Fruit fly (Drosophila melanogaster): ENCODE measurements around the gene CG6254.

The CG6254 gene

DNA sequence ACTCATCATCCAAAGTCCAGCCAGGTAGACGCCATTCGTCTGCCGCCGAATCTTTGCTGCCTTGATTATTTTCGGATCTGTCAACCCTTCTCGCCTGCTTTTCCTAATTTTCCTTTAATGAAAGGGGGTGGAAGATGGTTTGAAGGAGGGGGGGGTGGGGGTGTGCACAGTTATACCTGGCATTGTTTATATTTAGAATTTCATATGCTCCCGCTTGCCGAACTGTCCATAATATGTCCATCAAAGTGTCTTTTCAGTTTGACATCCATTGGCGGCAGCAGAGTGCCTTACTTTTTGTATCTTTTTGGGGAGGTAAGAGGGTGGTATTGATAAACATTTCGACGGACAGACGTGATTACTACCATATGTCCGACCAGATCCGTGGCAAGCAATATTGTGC is 23.3 kb downstream of the CG6254 start:
- TF ChIP-seq Myc (optimal IDR thresholded peaks at IDR 0.05) (no peak), psq (optimal IDR thresholded peaks at IDR 0.05) (no peak), ttk (optimal IDR thresholded peaks at IDR 0.05) (no peak), Sin3A (optimal IDR thresholded peaks at IDR 0.05) (no peak), insv (optimal IDR thresholded peaks at IDR 0.05) (no peak), h (optimal IDR thresholded peaks at IDR 0.05) (no peak)

DNA sequence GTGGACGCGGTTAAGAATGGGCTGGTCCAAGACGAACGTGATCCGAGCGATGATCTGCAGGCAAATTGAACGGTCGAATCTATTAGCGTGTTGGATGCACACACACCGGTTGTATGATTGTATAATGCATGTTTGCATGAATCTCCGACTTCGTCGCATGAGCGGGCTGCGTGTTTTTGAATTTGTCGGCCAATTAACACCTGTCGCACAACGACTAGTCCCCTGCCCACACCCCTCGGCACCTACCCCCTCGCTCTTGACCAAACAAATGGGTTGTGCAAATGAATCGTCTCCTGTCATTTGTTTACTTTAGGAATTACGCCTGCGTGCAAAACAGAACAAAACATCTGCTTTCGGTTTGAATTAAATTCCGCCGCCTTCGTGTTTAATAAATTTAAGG is 26.1 kb downstream of the CG6254 start:
- no peak for TF ChIP-seq Myc (optimal IDR thresholded peaks at IDR 0.05)
- TF ChIP-seq psq (optimal IDR thresholded peaks at IDR 0.05), result no peak
- no peak for TF ChIP-seq insv (optimal IDR thresholded peaks at IDR 0.05)
- TF ChIP-seq ttk (optimal IDR thresholded peaks at IDR 0.05), result no peak
- no peak for TF ChIP-seq Sin3A (optimal IDR thresholded peaks at IDR 0.05)
- no peak for TF ChIP-seq h (optimal IDR thresholded peaks at IDR 0.05)

- no peak for TF ChIP-seq Sin3A (optimal IDR thresholded peaks at IDR 0.05)
- TF ChIP-seq insv (optimal IDR thresholded peaks at IDR 0.05), result no peak
- peak; percentile 23 for TF ChIP-seq psq (optimal IDR thresholded peaks at IDR 0.05)
- no peak for TF ChIP-seq Myc (optimal IDR thresholded peaks at IDR 0.05)
- TF ChIP-seq h (optimal IDR thresholded peaks at IDR 0.05), result no peak
- no peak for TF ChIP-seq ttk (optimal IDR thresholded peaks at IDR 0.05)
These were observed 26.8 kb downstream of the CG6254 start for dm6 chr3R:10134341-10134668.

DNA sequence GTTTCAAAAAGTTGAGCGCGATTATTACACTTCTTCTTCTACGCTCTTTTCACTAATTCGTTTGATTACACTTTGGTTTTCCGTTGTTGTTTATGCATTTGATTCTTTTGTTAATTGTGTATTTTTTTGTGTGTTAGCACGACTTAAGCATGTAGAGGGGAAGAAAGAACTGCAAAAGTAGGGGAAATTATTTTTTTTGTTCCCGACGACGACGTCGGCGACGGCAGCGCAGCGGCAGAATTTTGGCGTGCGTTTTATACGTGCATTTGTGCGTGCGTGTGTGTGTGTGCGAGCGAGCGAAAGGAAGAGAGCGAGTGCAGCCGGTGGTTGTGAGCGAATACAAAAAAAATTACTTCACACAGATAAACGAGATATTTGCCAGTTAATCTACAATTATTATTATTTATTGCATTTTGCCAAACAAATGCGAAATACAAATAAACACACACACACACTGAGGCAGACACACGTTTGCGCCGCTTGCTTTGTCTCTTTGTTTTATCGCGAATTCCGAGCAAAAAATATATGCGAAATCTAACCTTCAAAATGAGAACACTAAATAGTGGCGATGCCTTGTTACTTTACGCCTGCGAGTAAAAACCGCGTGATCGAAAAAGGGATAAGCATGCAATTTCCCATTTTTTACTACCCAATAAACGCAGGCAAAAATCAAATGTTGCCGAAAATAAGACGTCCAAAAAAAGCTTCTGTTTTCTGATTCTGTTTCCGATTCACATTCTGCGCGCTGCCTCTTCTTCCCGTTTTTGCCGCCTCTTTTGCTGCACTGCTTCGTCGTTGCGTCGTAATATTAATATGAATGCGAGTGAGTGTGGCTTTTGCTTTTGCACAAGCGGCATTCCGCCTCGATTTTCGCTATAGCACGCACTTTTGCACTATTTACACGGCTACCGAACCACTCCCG is 27.5 kb downstream of the CG6254 start:
- TF ChIP-seq ttk (optimal IDR thresholded peaks at IDR 0.05), result no peak
- no peak for TF ChIP-seq Sin3A (optimal IDR thresholded peaks at IDR 0.05)
- TF ChIP-seq Myc (optimal IDR thresholded peaks at IDR 0.05), result no peak
- no peak for TF ChIP-seq h (optimal IDR thresholded peaks at IDR 0.05)
- no peak for TF ChIP-seq insv (optimal IDR thresholded peaks at IDR 0.05)
- peak; percentile 69 for TF ChIP-seq psq (optimal IDR thresholded peaks at IDR 0.05)

DNA sequence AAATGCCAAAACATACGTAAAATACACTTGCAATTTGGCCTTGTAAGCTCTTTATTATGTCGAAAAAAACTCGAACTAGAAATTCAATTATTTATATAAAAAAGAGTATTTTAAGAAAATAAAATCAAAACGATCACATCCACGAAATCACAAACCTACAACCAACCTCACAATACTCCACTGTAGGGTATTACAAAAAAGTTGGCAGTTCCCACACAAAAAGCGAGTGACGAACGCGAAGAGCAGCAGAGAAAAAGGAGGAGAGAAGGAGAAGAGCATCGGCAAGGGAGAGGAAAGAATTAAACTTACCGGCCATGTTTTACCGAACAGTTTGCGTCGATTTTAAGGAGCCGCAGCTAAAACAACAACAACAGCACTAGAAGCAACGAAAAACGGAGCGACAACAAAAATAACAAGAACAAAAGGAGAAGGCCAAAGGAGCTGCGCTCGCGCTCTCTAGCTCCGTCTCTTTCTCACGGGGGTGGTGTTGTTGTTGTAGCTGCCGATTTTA is 28.2 kb downstream of the CG6254 start:
- TF ChIP-seq h (optimal IDR thresholded peaks at IDR 0.05) (no peak), insv (optimal IDR thresholded peaks at IDR 0.05) (no peak), psq (optimal IDR thresholded peaks at IDR 0.05) (no peak), Sin3A (optimal IDR thresholded peaks at IDR 0.05) (no peak), Myc (optimal IDR thresholded peaks at IDR 0.05) (no peak), ttk (optimal IDR thresholded peaks at IDR 0.05) (no peak)

DNA sequence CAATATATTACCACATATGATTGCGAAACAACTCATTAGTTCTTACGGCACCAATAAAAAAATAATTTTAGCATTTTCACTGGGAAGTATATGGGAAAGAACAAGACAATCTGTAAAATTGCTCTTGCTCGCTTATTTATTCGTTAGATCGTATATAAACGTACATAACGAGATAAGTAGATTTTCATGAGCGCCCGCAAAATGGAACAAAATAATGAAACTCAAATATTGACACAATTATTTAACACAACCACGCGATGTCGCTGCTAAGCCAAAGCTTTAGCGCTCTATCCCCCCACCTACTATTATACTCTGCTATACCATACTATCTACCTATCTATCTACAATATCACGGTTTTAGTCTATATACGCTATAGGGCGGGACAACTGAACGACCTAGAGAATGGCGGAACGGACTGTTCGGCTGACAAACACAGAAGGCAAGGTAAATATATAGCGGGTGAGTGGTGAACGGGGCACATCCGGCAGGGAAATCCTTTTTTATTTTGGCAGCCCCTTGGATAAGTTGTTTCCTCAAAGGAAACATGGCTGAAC is 30.1 kb downstream of the CG6254 start:
- TF ChIP-seq ttk (optimal IDR thresholded peaks at IDR 0.05) (no peak), insv (optimal IDR thresholded peaks at IDR 0.05) (no peak), psq (optimal IDR thresholded peaks at IDR 0.05) (no peak), Myc (optimal IDR thresholded peaks at IDR 0.05) (no peak), Sin3A (optimal IDR thresholded peaks at IDR 0.05) (no peak), h (optimal IDR thresholded peaks at IDR 0.05) (no peak)

dm6 chr3R:10130091-10130490 is 31.0 kb downstream of the CG6254 start:
- no peak for TF ChIP-seq Myc (optimal IDR thresholded peaks at IDR 0.05)
- TF ChIP-seq Sin3A (optimal IDR thresholded peaks at IDR 0.05), result no peak
- no peak for TF ChIP-seq ttk (optimal IDR thresholded peaks at IDR 0.05)

DNA sequence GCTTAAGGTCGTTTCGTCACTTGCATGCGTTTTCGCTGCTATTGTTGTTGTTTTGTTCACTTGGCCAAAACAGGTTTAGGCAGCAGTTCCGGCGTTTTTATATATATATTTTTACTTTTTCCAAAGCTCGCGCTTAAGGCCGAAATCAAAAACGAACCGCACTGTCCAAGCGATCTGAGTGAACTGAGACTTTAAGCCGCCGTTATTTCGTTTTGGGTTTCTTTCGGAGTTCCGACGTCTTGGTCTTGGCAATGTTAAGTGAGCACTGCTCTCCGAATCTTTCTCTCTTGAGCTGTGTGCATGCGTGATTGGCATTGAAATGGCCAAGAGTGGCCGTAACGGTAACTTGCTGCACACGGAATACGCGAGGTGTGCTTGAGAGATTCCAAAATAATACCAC is 35.7 kb downstream of the CG6254 start, which contains the start of gene knk:
Gene knk, minus strand, starts transcription at position 188 of the 400 bp plus-strand sequence.
- TF ChIP-seq Myc (optimal IDR thresholded peaks at IDR 0.05), result no peak
- TF ChIP-seq insv (optimal IDR thresholded peaks at IDR 0.05), result no peak
- TF ChIP-seq ttk (optimal IDR thresholded peaks at IDR 0.05), result no peak
- TF ChIP-seq psq (optimal IDR thresholded peaks at IDR 0.05), result no peak
- TF ChIP-seq Sin3A (optimal IDR thresholded peaks at IDR 0.05), result no peak
- TF ChIP-seq h (optimal IDR thresholded peaks at IDR 0.05), result no peak

- TF ChIP-seq insv (optimal IDR thresholded peaks at IDR 0.05), result no peak
- TF ChIP-seq Sin3A (optimal IDR thresholded peaks at IDR 0.05), result no peak
- TF ChIP-seq ttk (optimal IDR thresholded peaks at IDR 0.05), result no peak
- TF ChIP-seq Myc (optimal IDR thresholded peaks at IDR 0.05), result no peak
- no peak for TF ChIP-seq psq (optimal IDR thresholded peaks at IDR 0.05)
- no peak for TF ChIP-seq h (optimal IDR thresholded peaks at IDR 0.05)
These were observed 36.4 kb downstream of the CG6254 start for dm6 chr3R:10124764-10125163.

DNA sequence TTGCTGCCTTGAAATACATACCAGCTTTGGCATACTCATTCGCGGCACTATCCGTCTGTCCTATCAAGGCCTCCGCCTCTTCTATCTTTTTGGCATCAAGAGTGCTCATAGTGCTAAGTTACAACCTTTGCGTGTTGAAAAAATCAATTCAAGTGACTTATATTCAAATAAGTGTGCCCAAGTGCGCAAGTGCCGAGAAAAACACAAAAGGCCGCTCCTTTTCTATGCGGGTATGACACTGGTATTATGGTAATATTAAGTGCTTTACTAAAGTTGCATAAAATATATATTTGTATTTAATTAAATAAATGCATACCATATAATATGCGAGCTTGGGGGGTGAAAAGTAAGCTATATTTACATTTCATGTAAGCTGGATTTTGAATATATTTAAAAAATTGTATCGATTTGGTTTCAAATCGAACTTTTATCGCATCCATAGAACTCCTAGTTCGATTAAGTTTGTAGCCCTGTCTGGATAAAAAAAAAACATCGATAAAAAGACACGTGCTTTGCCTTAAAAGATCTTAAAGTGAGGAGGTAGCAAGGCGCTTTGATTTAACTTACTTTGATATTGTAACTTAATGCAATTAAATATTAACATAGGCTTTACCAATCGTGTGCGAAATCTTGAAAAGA is 39.7 kb downstream of the CG6254 start, which contains the start of the genes gammaSnap2 and ATPsynepsilonL:
Gene gammaSnap2, minus strand, starts transcription at position 135 of the 639 bp plus-strand sequence.
Gene ATPsynepsilonL, plus strand, starts transcription at position 508 of the 639 bp plus-strand sequence.
- TF ChIP-seq Myc (optimal IDR thresholded peaks at IDR 0.05) (no peak), ttk (optimal IDR thresholded peaks at IDR 0.05) (no peak)

DNA sequence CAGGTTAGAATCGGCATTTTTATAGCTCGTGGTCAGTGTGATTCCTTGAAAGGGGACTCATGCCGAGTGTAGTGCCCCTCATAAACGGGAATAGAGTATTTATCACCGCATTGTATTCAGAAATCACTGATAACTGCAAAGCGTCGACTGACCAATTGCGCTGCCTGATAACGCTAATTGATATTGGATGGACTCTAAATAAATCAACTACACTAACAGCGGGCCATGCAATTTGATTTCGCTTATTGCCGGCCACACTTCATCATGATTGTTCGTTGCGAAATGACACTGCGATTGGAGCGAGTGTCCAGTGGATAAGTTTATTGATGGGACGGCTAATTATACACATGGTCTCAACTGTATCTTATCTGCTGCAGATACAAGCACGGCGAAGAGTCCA is 41.5 kb downstream of the CG6254 start:
- TF ChIP-seq insv (optimal IDR thresholded peaks at IDR 0.05) (no peak), psq (optimal IDR thresholded peaks at IDR 0.05) (no peak), ttk (optimal IDR thresholded peaks at IDR 0.05) (no peak), Sin3A (optimal IDR thresholded peaks at IDR 0.05) (no peak), Myc (optimal IDR thresholded peaks at IDR 0.05) (no peak), h (optimal IDR thresholded peaks at IDR 0.05) (no peak)

dm6 chr3R:10115797-10116196 is 45.3 kb downstream of the CG6254 start:
- TF ChIP-seq insv (optimal IDR thresholded peaks at IDR 0.05) (no peak), Sin3A (optimal IDR thresholded peaks at IDR 0.05) (no peak), h (optimal IDR thresholded peaks at IDR 0.05) (no peak), ttk (optimal IDR thresholded peaks at IDR 0.05) (no peak), psq (optimal IDR thresholded peaks at IDR 0.05) (no peak), Myc (optimal IDR thresholded peaks at IDR 0.05) (no peak)
